Worm (Caenorhabditis elegans) whole organism, L4/young adult: ENCODE results near the gene arrd-15.
A peak's percentile ranks its signal among the peaks of the same experiment; 100 is the strongest.

ENCODE experiments used
- W03F9.2 ChIP-seq: fragments of 150-350 bp; optimal IDR thresholded peaks from 2 replicates; lab custom pipeline; 2014; ENCODE audit warnings: missing biosample characterization, missing genetic modification characterization
- dao-5 ChIP-seq: sonication (generic microtip); optimal IDR thresholded peaks from 2 replicates; lab custom pipeline; 2016; ENCODE audit warnings: missing genotype, missing genetic modification characterization, moderate library complexity, missing compliant biosample characterization
- him-1 ChIP-seq: sonication (generic microtip); optimal IDR thresholded peaks from 2 replicates; lab custom pipeline; 2016; ENCODE audit warnings: missing genotype, missing genetic modification reagents, missing genetic modification characterization, missing compliant biosample characterization

The arrd-15 gene

DNA sequence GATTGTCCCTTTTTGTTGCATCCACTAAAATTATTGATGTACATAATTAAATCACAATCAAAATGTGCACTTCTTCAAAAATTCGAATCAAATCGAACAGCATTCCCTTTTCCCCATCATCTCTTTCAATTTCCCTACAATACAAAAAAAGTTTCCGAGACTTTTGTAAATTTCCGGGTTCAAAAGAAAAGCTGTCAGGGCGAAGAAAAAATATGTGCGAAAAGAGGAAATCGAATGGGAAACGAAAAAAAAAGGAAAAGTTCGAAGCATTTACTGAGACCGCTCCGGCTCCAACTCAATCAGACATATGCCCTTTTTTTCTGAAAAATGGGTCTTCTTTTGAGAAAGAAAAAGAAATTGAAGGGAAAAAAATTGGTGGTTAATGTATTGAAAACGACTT, 19.3 kb downstream of the arrd-15 start:
- TF ChIP-seq him-1 = no peak
- no peak for TF ChIP-seq W03F9.2 (tag; lab: Kevin White, UChicago)
- no peak for TF ChIP-seq dao-5 (tag; lab: Kevin White, UChicago)

DNA sequence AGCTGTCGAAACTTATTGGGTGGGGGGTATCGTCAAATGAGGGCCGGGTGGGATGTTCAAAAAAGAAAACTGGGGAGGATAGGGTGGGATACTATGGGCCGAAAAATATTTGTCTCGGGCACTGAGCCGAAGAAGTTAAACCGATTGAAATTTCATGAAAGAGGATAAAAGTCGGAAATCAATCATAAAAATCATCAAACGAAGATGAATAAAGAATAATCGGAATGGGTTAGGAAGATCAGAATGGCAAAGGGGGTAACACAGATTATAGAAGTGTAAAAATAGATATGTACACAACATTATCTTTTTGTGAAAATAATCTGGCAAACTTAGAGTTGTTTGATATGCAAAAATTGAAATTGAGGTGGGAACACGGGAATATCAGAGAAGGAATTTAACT, 25.7 kb downstream of the arrd-15 start:
- no peak for TF ChIP-seq dao-5 (tag; lab: Kevin White, UChicago)
- TF ChIP-seq him-1 = no peak
- TF ChIP-seq W03F9.2 (tag; lab: Kevin White, UChicago) = no peak

DNA sequence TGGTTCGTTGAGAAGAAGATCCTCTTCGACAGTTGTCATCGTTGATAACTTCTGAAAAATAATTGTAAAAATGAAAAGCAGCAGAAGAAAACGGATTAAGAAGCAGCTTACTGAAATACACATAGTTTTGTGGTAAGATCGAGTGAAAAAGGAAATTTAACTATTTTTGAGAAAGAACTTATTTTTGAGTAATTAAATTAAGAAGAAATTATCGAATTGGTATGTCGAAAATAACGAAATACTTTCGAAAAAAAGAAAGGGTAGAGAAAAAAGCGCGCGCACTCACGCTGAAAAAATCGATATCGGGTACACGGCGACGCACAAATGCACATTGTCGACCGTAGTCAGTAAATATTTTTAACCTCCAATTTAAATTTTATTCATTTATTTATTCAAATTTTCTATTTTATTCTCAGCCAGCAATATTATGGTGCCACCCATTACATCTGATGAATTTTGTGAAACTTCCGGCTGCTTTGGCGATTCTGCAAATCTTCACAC, 26.4 kb downstream of the arrd-15 start, which contains the start of the genes ZK643.5 and ZK643.2:
TSS of gene ZK643.5 (minus strand) at position 51 of the 501 bp plus-strand sequence.
TSS of gene ZK643.2 (plus strand) at position 395 of the 501 bp plus-strand sequence.
- no peak for TF ChIP-seq dao-5 (tag; lab: Kevin White, UChicago)
- TF ChIP-seq W03F9.2 (tag; lab: Kevin White, UChicago) = peak; percentile 82

DNA sequence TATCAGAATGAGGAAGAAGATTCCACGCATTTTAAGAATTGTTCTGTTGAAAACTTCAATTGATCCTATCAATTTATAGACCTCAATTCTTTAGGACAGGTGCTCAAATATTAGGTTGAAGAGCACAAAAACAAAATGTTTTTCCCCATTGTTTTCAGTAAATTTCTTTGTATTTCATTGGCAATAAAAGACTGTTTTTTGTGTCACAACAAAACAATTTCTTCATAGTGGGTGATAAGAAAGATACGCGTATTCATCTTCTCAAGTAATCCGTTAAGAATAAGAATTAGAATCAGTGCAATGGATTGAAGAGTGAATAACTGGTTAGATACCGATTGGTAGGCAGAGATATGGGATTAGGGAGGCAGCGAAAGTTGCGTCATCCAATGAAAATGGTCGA, 30.8 kb downstream of the arrd-15 start, which contains the start of gene ZK643.6:
TSS of gene ZK643.6 (minus strand) at position 101 of the 400 bp plus-strand sequence.
- TF ChIP-seq dao-5 (tag; lab: Kevin White, UChicago) (no peak), W03F9.2 (tag; lab: Kevin White, UChicago) (no peak), him-1 (no peak)

DNA sequence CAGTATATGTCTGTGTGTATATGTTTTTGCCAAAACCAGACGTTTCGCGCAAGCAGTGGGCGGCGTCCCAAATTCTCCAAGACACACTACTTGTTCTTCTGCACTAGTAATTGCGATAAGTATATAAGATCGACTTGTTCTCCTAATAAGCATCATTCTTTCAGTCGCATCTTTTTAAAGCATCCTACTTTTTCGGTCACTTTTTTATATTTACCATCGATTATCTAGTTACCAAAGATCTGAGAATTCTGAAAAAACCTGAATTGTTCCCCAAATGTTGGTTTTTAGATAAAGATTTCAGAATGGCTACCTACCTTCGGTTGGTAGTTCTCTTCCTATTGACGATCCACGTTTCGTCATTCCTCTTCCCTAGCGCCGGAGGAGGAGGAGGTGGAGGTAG, 32.2 kb downstream of the arrd-15 start, which contains the start of gene grl-25:
TSS of gene grl-25 (plus strand) at position 301 of the 400 bp plus-strand sequence.
- no peak for TF ChIP-seq W03F9.2 (tag; lab: Kevin White, UChicago)
- no peak for TF ChIP-seq him-1
- TF ChIP-seq dao-5 (tag; lab: Kevin White, UChicago) = no peak

ce11 chrIII:8962475-8962874, 32.7 kb downstream of the arrd-15 start:
- no peak for TF ChIP-seq W03F9.2 (tag; lab: Kevin White, UChicago)
- no peak for TF ChIP-seq dao-5 (tag; lab: Kevin White, UChicago)
- TF ChIP-seq him-1 = no peak

DNA sequence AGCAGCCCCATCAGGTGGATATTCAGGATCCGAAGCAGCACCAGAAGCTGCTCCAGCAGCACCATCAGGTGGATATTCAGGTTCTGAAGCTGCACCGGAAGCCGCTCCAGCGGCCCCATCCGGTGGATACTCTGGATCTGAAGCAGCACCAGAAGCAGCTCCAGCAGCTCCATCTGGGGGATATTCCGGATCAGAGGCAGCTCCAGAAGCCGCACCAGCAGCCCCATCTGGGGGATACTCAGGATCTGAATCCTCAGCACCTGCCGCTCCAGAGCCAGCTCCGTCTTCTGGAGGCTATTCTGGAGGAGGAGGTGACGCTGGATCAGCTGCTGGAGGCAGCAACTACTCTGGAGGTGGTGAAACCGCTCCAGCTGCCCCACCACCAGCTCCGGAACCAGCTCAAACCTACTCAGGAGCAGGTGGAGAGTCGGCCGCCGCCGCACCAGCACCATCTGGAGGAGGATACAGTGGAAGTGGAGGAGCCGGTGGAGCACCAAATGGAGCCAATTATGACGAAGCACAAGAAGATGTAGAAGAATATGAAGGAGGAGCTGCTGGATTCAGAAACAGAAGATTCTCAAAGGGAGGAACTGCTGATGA, 35.0 kb downstream of the arrd-15 start:
- TF ChIP-seq dao-5 (tag; lab: Kevin White, UChicago) (no peak), W03F9.2 (tag; lab: Kevin White, UChicago) (no peak), him-1 (no peak)

ce11 chrIII:8967639-8968038, 37.8 kb downstream of the arrd-15 start, which contains the start of the genes bud-13 and rpap-2:
TSS of gene bud-13 (minus strand) at chrIII:8967727.
TSS of gene rpap-2 (plus strand) at chrIII:8967967.
- no peak for TF ChIP-seq dao-5 (tag; lab: Kevin White, UChicago)
- no peak for TF ChIP-seq him-1
- peak; percentile 36 for TF ChIP-seq W03F9.2 (tag; lab: Kevin White, UChicago)

- no peak for TF ChIP-seq him-1
- TF ChIP-seq W03F9.2 (tag; lab: Kevin White, UChicago) = peak; percentile 79
- TF ChIP-seq dao-5 (tag; lab: Kevin White, UChicago) = no peak
These were observed 41.6 kb downstream of the arrd-15 start, which contains the start of the genes eif-3.D and R08D7.4 for ce11 chrIII:8971255-8972020. TSS of gene eif-3.D (minus strand) at chrIII:8971578. TSS of gene R08D7.4 (plus strand) at chrIII:8971892.

- TF ChIP-seq him-1 (peak; percentile 21), dao-5 (tag; lab: Kevin White, UChicago) (no peak)
These were observed 43.3 kb downstream of the arrd-15 start for ce11 chrIII:8973163-8973562.

- TF ChIP-seq him-1 = no peak
- no peak for TF ChIP-seq W03F9.2 (tag; lab: Kevin White, UChicago)
- TF ChIP-seq dao-5 (tag; lab: Kevin White, UChicago) = no peak
These were observed 44.0 kb downstream of the arrd-15 start, which contains the start of gene R08D7.5 for ce11 chrIII:8973826-8974225. TSS of gene R08D7.5 (plus strand) at chrIII:8974126.

ce11 chrIII:8974835-8975234, 45.0 kb downstream of the arrd-15 start:
- no peak for TF ChIP-seq dao-5 (tag; lab: Kevin White, UChicago)
- TF ChIP-seq him-1 = peak; percentile 7

DNA sequence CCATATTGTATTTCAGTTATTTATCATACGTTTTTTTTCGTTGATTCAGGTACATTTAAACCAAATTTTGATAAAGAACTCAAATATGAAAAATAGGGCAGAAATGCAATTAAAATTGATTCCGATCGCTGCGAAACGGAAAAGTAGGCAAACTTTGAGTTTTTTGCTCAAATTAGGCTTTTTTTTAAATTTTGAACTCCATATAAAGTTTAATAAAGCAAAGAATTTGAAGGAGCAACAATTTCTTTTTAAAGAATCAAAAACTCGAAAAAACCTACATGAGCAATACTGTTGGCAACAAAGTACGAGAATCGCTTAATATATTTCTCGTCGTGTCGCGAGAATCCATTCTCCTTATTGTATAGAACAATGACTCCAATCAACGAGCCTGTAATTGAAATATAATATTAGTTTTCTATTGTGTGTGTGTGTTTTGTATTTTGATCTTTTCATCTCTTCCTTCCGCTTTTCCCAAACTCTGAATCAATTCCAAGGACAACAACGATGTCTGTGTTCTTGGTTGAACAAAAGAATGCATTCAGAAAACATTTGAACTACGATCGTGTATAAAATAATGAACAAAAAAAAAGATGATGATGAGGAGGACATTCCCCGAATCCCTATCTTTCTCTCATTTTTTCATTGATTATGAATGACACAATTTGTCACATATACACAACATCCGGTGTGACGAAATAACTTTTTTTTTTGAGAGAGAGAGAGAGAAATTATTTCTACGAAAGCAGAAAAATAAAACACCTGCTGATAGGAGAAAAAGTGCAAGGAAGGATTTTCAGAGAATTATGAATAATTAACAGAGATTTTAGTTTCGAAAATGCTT, 48.9 kb downstream of the arrd-15 start:
- no peak for TF ChIP-seq W03F9.2 (tag; lab: Kevin White, UChicago)
- no peak for TF ChIP-seq dao-5 (tag; lab: Kevin White, UChicago)
- no peak for TF ChIP-seq him-1
